Fruit fly (Drosophila melanogaster) whole organism, embryonic: ENCODE data around the gene Cap-H2.
A peak's percentile ranks its signal among the peaks of the same experiment; 100 is the strongest.

Experiments
- B-H1 ChIP-seq: fragments of 200-800 bp; sonication (Bioruptor generic); IDR thresholded peaks from 3 replicates; pipeline ENCODE4 v1.3.6; 2022; ENCODE audit warnings: missing biosample characterization, missing genetic modification characterization
- BEAF-32 ChIP-seq: fragments of 200-800 bp; sonication (Bioruptor generic); optimal IDR thresholded peaks from 3 replicates; lab custom pipeline; 2017; ENCODE audit warnings: missing biosample characterization, missing genetic modification characterization, mild to moderate bottlenecking, moderate library complexity, missing genetic modification reagents
- CG12071 ChIP-seq: fragments of 200-800 bp; sonication (Bioruptor generic); optimal IDR thresholded peaks from 3 replicates; lab custom pipeline; 2018; ENCODE audit warnings: missing biosample characterization, mild to moderate bottlenecking, missing genetic modification characterization
- CG13296 ChIP-seq: fragments of 200-800 bp; sonication (Bioruptor generic); optimal IDR thresholded peaks from 3 replicates; lab custom pipeline; 2018; ENCODE audit warnings: missing biosample characterization, mild to moderate bottlenecking, missing genetic modification characterization
- CG14014 ChIP-seq: fragments of 200-800 bp; sonication (Bioruptor generic); IDR thresholded peaks from 2 replicates; pipeline ENCODE4 v1.3.6; 2022; ENCODE audit warnings: missing biosample characterization, missing genetic modification characterization
- CG14965 ChIP-seq: fragments of 200-800 bp; sonication (Bioruptor generic); optimal IDR thresholded peaks from 2 replicates; lab custom pipeline; 2016; ENCODE audit warnings: missing biosample characterization, missing genetic modification characterization, borderline replicate concordance
- CG15269 ChIP-seq: fragments of 200-800 bp; sonication (Bioruptor generic); optimal IDR thresholded peaks from 2 replicates; lab custom pipeline; 2018; ENCODE audit warnings: missing biosample characterization, mild to moderate bottlenecking, missing genetic modification characterization, moderate library complexity
- CG16813 ChIP-seq: fragments of 200-800 bp; sonication (Bioruptor generic); IDR thresholded peaks from 3 replicates; pipeline ENCODE4 v1.3.6; 2022; ENCODE audit warnings: missing biosample characterization, missing genetic modification characterization; ENCODE audit not compliant: partially characterized antibody
- CG17328 ChIP-seq: fragments of 200-800 bp; sonication (Bioruptor generic); IDR thresholded peaks from 2 replicates; pipeline ENCODE4 v1.3.6; 2022; ENCODE audit warnings: missing biosample characterization, missing genetic modification characterization
- CG2678 ChIP-seq: fragments of 200-800 bp; sonication (Bioruptor generic); optimal IDR thresholded peaks from 3 replicates; lab custom pipeline; 2019; ENCODE audit warnings: missing biosample characterization, mild to moderate bottlenecking, missing genetic modification characterization, moderate library complexity
- CG33213 ChIP-seq: fragments of 200-800 bp; sonication (Bioruptor generic); optimal IDR thresholded peaks from 3 replicates; lab custom pipeline; 2016; ENCODE audit warnings: missing biosample characterization, missing genetic modification characterization
- CG3838 ChIP-seq: fragments of 200-800 bp; sonication (Bioruptor generic); optimal IDR thresholded peaks from 3 replicates; lab custom pipeline; 2016; ENCODE audit warnings: missing biosample characterization, missing genetic modification characterization
- CG42726 ChIP-seq: fragments of 200-800 bp; sonication (Bioruptor generic); IDR thresholded peaks from 2 replicates; pipeline ENCODE4 v1.3.6; 2022; ENCODE audit warnings: missing biosample characterization, missing genetic modification characterization; ENCODE audit not compliant: partially characterized antibody
- CG4404 ChIP-seq: fragments of 200-800 bp; sonication (Bioruptor generic); IDR thresholded peaks from 2 replicates; pipeline ENCODE4 v1.3.6; 2022; ENCODE audit warnings: missing biosample characterization, missing genetic modification characterization
- CG9437 ChIP-seq: fragments of 200-800 bp; sonication (Bioruptor generic); optimal IDR thresholded peaks from 2 replicates; lab custom pipeline; 2018; ENCODE audit warnings: missing biosample characterization, mild to moderate bottlenecking, missing genetic modification characterization
- CG9727 ChIP-seq: fragments of 200-800 bp; sonication (Bioruptor generic); optimal IDR thresholded peaks from 3 replicates; lab custom pipeline; 2017; ENCODE audit warnings: missing biosample characterization, mild to moderate bottlenecking, missing genetic modification characterization
- CkIIα-i1 ChIP-seq: fragments of 200-800 bp; sonication (Bioruptor generic); IDR thresholded peaks from 2 replicates; pipeline ENCODE4 v1.3.6; 2022; ENCODE audit warnings: missing biosample characterization, missing genetic modification characterization
- CrebB ChIP-seq: fragments of 200-800 bp; sonication (Bioruptor generic); optimal IDR thresholded peaks from 3 replicates; lab custom pipeline; 2018; ENCODE audit warnings: missing biosample characterization, mild to moderate bottlenecking, missing genetic modification characterization
- Dbx ChIP-seq: fragments of 200-800 bp; sonication (Bioruptor generic); IDR thresholded peaks from 3 replicates; pipeline ENCODE4 v1.3.6; 2022; ENCODE audit warnings: missing biosample characterization, missing genetic modification characterization
- Deaf1 ChIP-seq: fragments of 200-800 bp; optimal IDR thresholded peaks from 3 replicates; lab custom pipeline; 2019; ENCODE audit warnings: missing biosample characterization, mild to moderate bottlenecking, missing genetic modification characterization, moderate library complexity
- Dfd ChIP-seq, 2 experiments: fragments of >200 bp; optimal IDR thresholded peaks; 2 replicates each; lab custom pipeline; 2017; ENCODE audit warnings: missing biosample characterization in 2 of 2, missing genetic modification characterization in 2 of 2
- Dref ChIP-seq: fragments of 200-800 bp; sonication (Bioruptor generic); IDR thresholded peaks from 2 replicates; pipeline ENCODE4 v1.3.6; 2022; ENCODE audit warnings: missing biosample characterization, missing genetic modification characterization
- E2f1 ChIP-seq: fragments of 200-800 bp; sonication (Bioruptor generic); IDR thresholded peaks from 2 replicates; pipeline ENCODE4 v1.3.6; 2022; ENCODE audit warnings: missing biosample characterization, missing genetic modification characterization
- E2f2 ChIP-seq: fragments of 200-800 bp; sonication (Bioruptor generic); IDR thresholded peaks from 2 replicates; pipeline ENCODE4 v1.3.6; 2022; ENCODE audit warnings: missing biosample characterization, missing genetic modification characterization
- ERR ChIP-seq: fragments of 200-800 bp; sonication (Bioruptor generic); optimal IDR thresholded peaks from 2 replicates; lab custom pipeline; 2016; ENCODE audit warnings: missing biosample characterization, missing genetic modification characterization
- Fer1 ChIP-seq: fragments of 200-800 bp; sonication (Bioruptor generic); optimal IDR thresholded peaks from 2 replicates; lab custom pipeline; 2017; ENCODE audit warnings: missing biosample characterization, mild to moderate bottlenecking, missing genetic modification characterization
- HmgD ChIP-seq: fragments of 200-800 bp; sonication (Bioruptor generic); optimal IDR thresholded peaks from 3 replicates; lab custom pipeline; 2016; ENCODE audit warnings: missing biosample characterization, missing genetic modification characterization
- Med ChIP-seq: fragments of 200-800 bp; sonication (Bioruptor generic); peaks from one replicate; lab custom pipeline; 2016; ENCODE audit warnings: missing biosample characterization, missing genetic modification characterization, mild to moderate bottlenecking, inconsistent platforms, moderate library complexity
- Mes4 ChIP-seq: fragments of 200-800 bp; sonication (Bioruptor generic); optimal IDR thresholded peaks from 2 replicates; lab custom pipeline; 2016; ENCODE audit warnings: missing biosample characterization, missing genetic modification characterization
- NC2β ChIP-seq: fragments of 200-800 bp; sonication (Bioruptor generic); optimal IDR thresholded peaks from 2 replicates; lab custom pipeline; 2016; ENCODE audit warnings: missing biosample characterization, missing genetic modification characterization
- NFAT ChIP-seq: fragments of 200-800 bp; sonication (Bioruptor generic); IDR thresholded peaks from 2 replicates; pipeline ENCODE4 v1.3.6; 2022; ENCODE audit warnings: missing biosample characterization, missing genetic modification characterization
- Oaz ChIP-seq: fragments of 200-800 bp; sonication (Bioruptor generic); IDR thresholded peaks from 2 replicates; pipeline ENCODE4 v1.3.6; 2022; ENCODE audit warnings: missing biosample characterization, missing genetic modification characterization
- PHDP ChIP-seq: fragments of 200-800 bp; sonication (Bioruptor generic); optimal IDR thresholded peaks from 3 replicates; lab custom pipeline; 2018; ENCODE audit warnings: missing biosample characterization, mild to moderate bottlenecking, missing genetic modification characterization, moderate library complexity
- Sox102F ChIP-seq: fragments of 200-800 bp; sonication (Bioruptor generic); optimal IDR thresholded peaks from 2 replicates; lab custom pipeline; 2018; ENCODE audit warnings: missing biosample characterization, mild to moderate bottlenecking, missing genetic modification characterization, moderate library complexity
- Spps ChIP-seq: fragments of 200-800 bp; sonication (Bioruptor generic); optimal IDR thresholded peaks from 2 replicates; lab custom pipeline; 2018; ENCODE audit warnings: missing biosample characterization, mild to moderate bottlenecking, missing genetic modification characterization
- Vsx1 ChIP-seq: fragments of 200-800 bp; sonication (Bioruptor generic); optimal IDR thresholded peaks from 2 replicates; lab custom pipeline; 2017; ENCODE audit warnings: missing biosample characterization, mild to moderate bottlenecking, missing genetic modification characterization, missing genetic modification reagents
- ara ChIP-seq: fragments of 200-800 bp; sonication (Bioruptor generic); IDR thresholded peaks from 2 replicates; pipeline ENCODE4 v1.3.6; 2022; ENCODE audit warnings: missing biosample characterization, missing genetic modification characterization
- bab2 ChIP-seq: fragments of 200-800 bp; sonication (Bioruptor generic); optimal IDR thresholded peaks from 2 replicates; lab custom pipeline; 2016; ENCODE audit warnings: missing biosample characterization, missing genetic modification characterization
- bigmax ChIP-seq: fragments of 200-800 bp; sonication (Bioruptor generic); optimal IDR thresholded peaks from 2 replicates; lab custom pipeline; 2018; ENCODE audit warnings: missing biosample characterization, mild to moderate bottlenecking, missing genetic modification characterization
- cg ChIP-seq: fragments of 200-800 bp; sonication (Bioruptor generic); optimal IDR thresholded peaks from 3 replicates; lab custom pipeline; 2019; ENCODE audit warnings: missing biosample characterization, mild to moderate bottlenecking, missing genetic modification characterization, moderate library complexity
- danr ChIP-seq: fragments of 200-800 bp; sonication (Bioruptor generic); IDR thresholded peaks from 2 replicates; pipeline ENCODE4 v1.3.6; 2022; ENCODE audit warnings: missing biosample characterization, missing genetic modification characterization
- gt ChIP-seq: fragments of 200-800 bp; sonication (Bioruptor generic); IDR thresholded peaks from 2 replicates; pipeline ENCODE4 v1.3.6; 2022; ENCODE audit warnings: missing biosample characterization, missing genetic modification characterization
- her ChIP-seq: fragments of 200-800 bp; sonication (Bioruptor generic); optimal IDR thresholded peaks from 2 replicates; lab custom pipeline; 2016; ENCODE audit warnings: missing biosample characterization, missing genetic modification characterization
- luna ChIP-seq: fragments of 200-800 bp; sonication (Bioruptor generic); optimal IDR thresholded peaks from 2 replicates; lab custom pipeline; 2016; ENCODE audit warnings: missing biosample characterization, missing genetic modification characterization
- onecut ChIP-seq: fragments of 200-800 bp; sonication (Bioruptor generic); IDR thresholded peaks from 2 replicates; pipeline ENCODE4 v1.3.6; 2022; ENCODE audit warnings: missing biosample characterization, missing genetic modification characterization
- pfk ChIP-seq: fragments of 200-800 bp; sonication (Bioruptor generic); optimal IDR thresholded peaks from 2 replicates; lab custom pipeline; 2018; ENCODE audit warnings: missing biosample characterization, mild to moderate bottlenecking, missing genetic modification characterization, moderate library complexity
- schlank ChIP-seq: fragments of 200-800 bp; sonication (Bioruptor generic); optimal IDR thresholded peaks from 2 replicates; lab custom pipeline; 2018; ENCODE audit warnings: missing biosample characterization, mild to moderate bottlenecking, missing genetic modification characterization
- slp2 ChIP-seq: fragments of 200-800 bp; sonication (Bioruptor generic); optimal IDR thresholded peaks from 2 replicates; lab custom pipeline; 2016; ENCODE audit warnings: missing biosample characterization, missing genetic modification characterization
- tup ChIP-seq: fragments of 200-800 bp; sonication (Bioruptor generic); optimal IDR thresholded peaks from 2 replicates; lab custom pipeline; 2016; ENCODE audit warnings: missing biosample characterization, mild to moderate bottlenecking, missing genetic modification characterization, moderate library complexity
- usp ChIP-seq: fragments of >200 bp; optimal IDR thresholded peaks from 2 replicates; lab custom pipeline; 2017; ENCODE audit warnings: missing biosample characterization, missing genetic modification characterization
- vvl ChIP-seq: fragments of 200-800 bp; sonication (Bioruptor generic); IDR thresholded peaks from 2 replicates; pipeline ENCODE4 v1.3.6; 2022; ENCODE audit warnings: missing biosample characterization, missing genetic modification characterization

Gene Cap-H2

DNA sequence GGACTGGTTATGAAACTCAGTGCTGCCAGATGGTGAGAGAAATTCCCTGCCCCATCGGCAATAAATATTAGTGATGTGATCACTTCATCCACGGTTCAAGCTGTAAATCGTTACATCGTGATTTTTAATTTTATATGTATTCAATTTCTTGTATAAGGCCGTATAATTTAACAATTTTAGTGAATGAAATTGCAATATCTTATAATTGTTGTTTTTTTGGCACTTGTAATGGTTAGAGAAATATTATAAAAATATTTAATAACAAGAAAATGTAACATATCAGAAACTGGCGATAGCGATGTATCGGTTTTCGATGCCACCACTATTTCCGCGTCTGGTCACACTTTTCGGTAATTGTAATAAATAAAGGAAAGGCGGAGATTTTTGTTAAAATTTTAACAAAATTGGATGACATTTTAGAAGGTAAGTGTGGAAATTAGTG, 23.0 kb downstream of the Cap-H2 start, which contains the start of the genes mRpL37 and Rbp1 (continued):
- TF ChIP-seq vvl (no peak; the same call in 1 of the 2 replicates), CG13296 (GFP tag; lab: Kevin White, UChicago) (peak; percentile 47), CG9727 (peak; percentile 75), CG4404 (peak; percentile 94), BEAF-32 (peak; percentile 97), CG9437 (GFP tag; lab: Kevin White, UChicago) (peak; percentile 58), her (GFP tag; lab: Kevin White, UChicago) (no peak), usp (no peak), PHDP (peak; percentile 64), HmgD (GFP tag; lab: Kevin White, UChicago) (no peak), E2f2 (GFP tag; lab: Robert Waterston, UW) (peak; percentile 57), schlank (tag; lab: Kevin White, UChicago) (peak; percentile 17), NFAT (peak; percentile 58; the same call in 1 of the 2 replicates), luna (GFP tag; lab: Kevin White, UChicago) (no peak), tup (GFP tag; lab: Kevin White, UChicago) (no peak), ara (no peak), Vsx1 (GFP tag; lab: Kevin White, UChicago) (no peak), pfk (no peak), CG14014 (GFP tag; lab: Robert Waterston, UW) (peak; percentile 54; the same call in 1 of the 2 replicates), Oaz (GFP tag; lab: Robert Waterston, UW) (no peak), Sox102F (GFP tag; lab: Kevin White, UChicago) (peak; percentile 73), Dfd (GFP tag; optimal IDR thresholded peaks at IDR 0.05; lab: Kevin White, UChicago) (peak in 1 of 2 experiments; percentile 16), bigmax (GFP tag; lab: Kevin White, UChicago) (no peak), danr (GFP tag; lab: Robert Waterston, UW) (peak; percentile 52), CG33213 (no peak), Dbx (GFP tag; lab: Robert Waterston, UW) (peak; percentile 78), CkIIα-i1 (GFP tag; lab: Robert Waterston, UW) (no peak), Med (peak; percentile 81), Fer1 (GFP tag; lab: Kevin White, UChicago) (peak; percentile 55), ERR (GFP tag; lab: Kevin White, UChicago) (no peak), Mes4 (GFP tag; lab: Kevin White, UChicago) (no peak), E2f1 (peak; percentile 68; the same call in 1 of the 2 replicates), Dref (GFP tag; lab: Robert Waterston, UW) (peak; percentile 46), cg (GFP tag; lab: Kevin White, UChicago) (no peak), CG17328 (GFP tag; lab: Robert Waterston, UW) (no peak), CG14965 (no peak), NC2β (GFP tag; lab: Kevin White, UChicago) (peak; percentile 45), bab2 (peak; percentile 60), Spps (tag; lab: Kevin White, UChicago) (peak; percentile 43), B-H1 (GFP tag; lab: Robert Waterston, UW) (peak; percentile 55; the same call in 1 of the 3 replicates), slp2 (GFP tag; lab: Kevin White, UChicago) (peak; percentile 21), onecut (GFP tag; lab: Robert Waterston, UW) (peak; percentile 59; the same call in 1 of the 2 replicates), CG2678 (tag; lab: Kevin White, UChicago) (peak; percentile 82), CG3838 (GFP tag; lab: Kevin White, UChicago) (peak; percentile 1), Deaf1 (tag; lab: Kevin White, UChicago) (no peak), CG42726 (no peak), CG12071 (GFP tag; lab: Kevin White, UChicago) (no peak), CG16813 (GFP tag; lab: Robert Waterston, UW) (peak; percentile 91), gt (GFP tag; lab: Robert Waterston, UW) (peak; percentile 11; the same call in 1 of the 2 replicates), CrebB (tag; lab: Kevin White, UChicago) (no peak), CG15269 (no peak)
